Fruit fly (Drosophila melanogaster): ENCODE results near the gene Muc68E.

DNA sequence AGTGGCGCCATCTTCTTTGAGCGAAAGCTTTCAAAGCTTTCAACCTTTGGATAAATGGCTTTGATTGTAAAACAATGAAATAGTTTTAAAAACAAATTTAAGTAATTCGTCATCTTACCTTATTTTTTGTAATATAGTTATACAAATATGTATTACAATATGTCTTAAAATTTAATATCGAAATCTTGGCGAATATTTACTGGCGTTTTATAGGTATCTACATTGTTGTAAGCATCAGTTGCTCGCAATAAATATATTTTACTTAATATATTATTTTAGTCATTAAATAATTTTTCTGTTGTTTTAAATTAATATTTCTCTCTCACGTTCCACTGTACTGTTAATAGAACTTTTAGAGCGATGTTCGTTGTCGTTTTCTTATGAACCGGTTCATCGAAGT is 31.2 kb downstream of the Muc68E start, which contains the start of gene Rpt4R:
- TF ChIP-seq CTCF (optimal IDR thresholded peaks at IDR 0.05), result no peak
- TF ChIP-seq CG8478 (optimal IDR thresholded peaks at IDR 0.05), result no peak

All from S2 (cell line).